Worm (Caenorhabditis elegans) whole organism, late embryonic: Measurements from ENCODE around the gene C49H3.12.

Source experiments
- C08G9.2 ChIP-seq: sonication (generic microtip); optimal IDR thresholded peaks from 2 replicates; lab custom pipeline; 2016; ENCODE audit warnings: mild to moderate bottlenecking, missing genetic modification characterization, moderate library complexity, missing compliant biosample characterization
- F13H6.1 ChIP-seq: sonication (generic microtip); optimal IDR thresholded peaks from 2 replicates; lab custom pipeline; 2016; ENCODE audit warnings: missing genetic modification characterization, missing compliant biosample characterization
- K09A11.1 ChIP-seq: sonication (generic microtip); optimal IDR thresholded peaks from 2 replicates; lab custom pipeline; 2017; ENCODE audit warnings: antibody characterized with exemption, mild to moderate bottlenecking, missing genetic modification characterization, missing compliant biosample characterization; ENCODE audit not compliant: insufficient read depth
- T23F11.4 ChIP-seq: fragments of 200-800 bp; sonication (Bioruptor generic); optimal IDR thresholded peaks from 2 replicates; lab custom pipeline; 2018; ENCODE audit warnings: mild to moderate bottlenecking, missing genetic modification characterization, missing compliant biosample characterization
- Y22D7AL.16 ChIP-seq: sonication (generic microtip); optimal IDR thresholded peaks from 2 replicates; lab custom pipeline; 2016; ENCODE audit warnings: missing genetic modification characterization, missing compliant biosample characterization
- ahr-1 ChIP-seq: sonication (generic microtip); optimal IDR thresholded peaks from 2 replicates; lab custom pipeline; 2016; ENCODE audit warnings: missing genetic modification characterization, missing compliant biosample characterization
- ama-1 ChIP-seq: fragments of 150-350 bp; optimal IDR thresholded peaks from 2 replicates; lab custom pipeline; 2014
- ceh-14 ChIP-seq: sonication (generic microtip); optimal IDR thresholded peaks from 2 replicates; lab custom pipeline; 2016; ENCODE audit warnings: missing genotype, missing genetic modification characterization, missing compliant biosample characterization
- ceh-18 ChIP-seq: sonication (generic microtip); optimal IDR thresholded peaks from 2 replicates; lab custom pipeline; 2016; ENCODE audit warnings: missing genetic modification characterization, missing compliant biosample characterization
- ceh-30 ChIP-seq: fragments of 150-350 bp; optimal IDR thresholded peaks from 2 replicates; lab custom pipeline; 2014; ENCODE audit warnings: missing biosample characterization, missing genetic modification characterization
- ceh-31 ChIP-seq: sonication (generic microtip); optimal IDR thresholded peaks from 2 replicates; lab custom pipeline; 2016; ENCODE audit warnings: missing genetic modification characterization, missing compliant biosample characterization
- ceh-34 ChIP-seq: sonication (generic microtip); optimal IDR thresholded peaks from 2 replicates; lab custom pipeline; 2016; ENCODE audit warnings: mild to moderate bottlenecking, missing genetic modification characterization, missing compliant biosample characterization
- ceh-45 ChIP-seq: fragments of 200-800 bp; sonication (Bioruptor generic); IDR thresholded peaks from 2 replicates; pipeline ENCODE4 v1.3.6; 2022; ENCODE audit warnings: missing genetic modification reagents, missing genetic modification characterization, missing compliant biosample characterization
- ceh-6 ChIP-seq: fragments of 200-800 bp; sonication (Bioruptor generic); optimal IDR thresholded peaks from 2 replicates; lab custom pipeline; 2018; ENCODE audit warnings: mild to moderate bottlenecking, missing genetic modification characterization, missing compliant biosample characterization
- dmd-4 ChIP-seq: sonication (generic microtip); optimal IDR thresholded peaks from 2 replicates; lab custom pipeline; 2016; ENCODE audit warnings: borderline replicate concordance, missing genetic modification characterization, missing compliant biosample characterization
- dve-1 ChIP-seq: sonication (generic microtip); optimal IDR thresholded peaks from 2 replicates; lab custom pipeline; 2017; ENCODE audit warnings: antibody characterized with exemption, mild to moderate bottlenecking, missing genetic modification characterization, missing compliant biosample characterization
- elt-2 ChIP-seq: sonication (generic microtip); optimal IDR thresholded peaks from 2 replicates; lab custom pipeline; 2016; ENCODE audit warnings: missing genetic modification reagents, missing genetic modification characterization, missing compliant biosample characterization
- ets-4 ChIP-seq: sonication (generic microtip); optimal IDR thresholded peaks from 2 replicates; lab custom pipeline; 2016; ENCODE audit warnings: missing genetic modification characterization, missing compliant biosample characterization
- fkh-10 ChIP-seq: fragments of 150-350 bp; optimal IDR thresholded peaks from 2 replicates; lab custom pipeline; 2014; ENCODE audit warnings: missing biosample characterization, missing genetic modification reagents, missing genetic modification characterization
- gmeb-2 ChIP-seq: sonication (generic microtip); optimal IDR thresholded peaks from 2 replicates; lab custom pipeline; 2016; ENCODE audit warnings: missing genetic modification characterization, inconsistent platforms, missing compliant biosample characterization
- hlh-30 ChIP-seq: sonication (generic microtip); optimal IDR thresholded peaks from 2 replicates; lab custom pipeline; 2017; ENCODE audit warnings: antibody characterized with exemption, missing genetic modification characterization, missing compliant biosample characterization; ENCODE audit not compliant: insufficient read depth
- hlh-6 ChIP-seq: sonication (generic microtip); optimal IDR thresholded peaks from 2 replicates; lab custom pipeline; 2016; ENCODE audit warnings: missing genotype, missing genetic modification characterization, missing compliant biosample characterization
- madf-2 ChIP-seq: sonication (generic microtip); optimal IDR thresholded peaks from 2 replicates; lab custom pipeline; 2017; ENCODE audit warnings: missing genetic modification characterization, missing compliant biosample characterization
- nfya-1 ChIP-seq: sonication (generic microtip); optimal IDR thresholded peaks from 2 replicates; lab custom pipeline; 2017; ENCODE audit warnings: missing genetic modification characterization, mild to moderate bottlenecking, missing compliant biosample characterization, antibody characterized with exemption, moderate library complexity
- nhr-11 ChIP-seq: fragments of 150-350 bp; optimal IDR thresholded peaks from 2 replicates; lab custom pipeline; 2014; ENCODE audit warnings: missing biosample characterization, missing genetic modification characterization
- pat-9 ChIP-seq: fragments of 200-800 bp; sonication (Bioruptor generic); optimal IDR thresholded peaks from 2 replicates; lab custom pipeline; 2018; ENCODE audit warnings: mild to moderate bottlenecking, missing genetic modification characterization, moderate library complexity, missing compliant biosample characterization
- pha-2 ChIP-seq: sonication (generic microtip); optimal IDR thresholded peaks from 2 replicates; lab custom pipeline; 2017; ENCODE audit warnings: mild to moderate bottlenecking, missing genetic modification characterization, missing compliant biosample characterization
- pha-4 ChIP-seq: fragments of 150-350 bp; optimal IDR thresholded peaks from 2 replicates; lab custom pipeline; 2018; ENCODE audit warnings: missing biosample characterization, missing genetic modification reagents, missing genetic modification characterization
- pqm-1 ChIP-seq: sonication (generic microtip); optimal IDR thresholded peaks from 2 replicates; lab custom pipeline; 2016; ENCODE audit warnings: missing genetic modification characterization, missing compliant biosample characterization
- ref-2 ChIP-seq: sonication (generic microtip); optimal IDR thresholded peaks from 2 replicates; lab custom pipeline; 2016; ENCODE audit warnings: missing genetic modification characterization, missing compliant biosample characterization
- sox-2 ChIP-seq: fragments of 200-800 bp; sonication (Bioruptor generic); IDR thresholded peaks from 2 replicates; pipeline ENCODE4 v1.3.6; 2022; ENCODE audit warnings: missing genetic modification reagents, missing genetic modification characterization, missing compliant biosample characterization
- syd-9 ChIP-seq: sonication (generic microtip); optimal IDR thresholded peaks from 2 replicates; lab custom pipeline; 2016; ENCODE audit warnings: mild to moderate bottlenecking, missing genetic modification characterization, moderate library complexity, missing compliant biosample characterization
- tbx-2 ChIP-seq: sonication (generic microtip); optimal IDR thresholded peaks from 2 replicates; lab custom pipeline; 2016; ENCODE audit warnings: missing genetic modification characterization, missing compliant biosample characterization
- zip-5 ChIP-seq: sonication (generic microtip); optimal IDR thresholded peaks from 2 replicates; lab custom pipeline; 2016; ENCODE audit warnings: missing genetic modification characterization, missing compliant biosample characterization
- ztf-16 ChIP-seq: sonication (generic microtip); optimal IDR thresholded peaks from 2 replicates; lab custom pipeline; 2017; ENCODE audit warnings: missing genetic modification characterization, missing compliant biosample characterization

C49H3.12 gene

ce11 chrIV:7958092-7958491 lies 31.0 kb upstream of the C49H3.12 start:
- TF ChIP-seq hlh-30 (no peak), ceh-18 (tag; lab: Kevin White, UChicago) (no peak)
- TF ChIP-seq, all 69 proteins: peak for 0

- TF ChIP-seq ztf-16 (tag; lab: Kevin White, UChicago): no peak
- no peak for TF ChIP-seq ets-4 (tag; lab: Kevin White, UChicago)
- TF ChIP-seq T23F11.4 (GFP tag; lab: Kevin White, UChicago): no peak
- TF ChIP-seq ama-1 (lab: Kevin White, UChicago): no peak
- TF ChIP-seq fkh-10 (GFP tag; lab: Kevin White, UChicago): no peak
- TF ChIP-seq, all 69 proteins: peak for 0
Observed at ce11 chrIV:7957504-7957903, 30.4 kb upstream of the C49H3.12 start, which contains the start of gene frpr-10. Gene frpr-10, plus strand, starts transcription at chrIV:7957804.

- no peak for TF ChIP-seq dve-1
- no peak for TF ChIP-seq zip-5 (tag; lab: Kevin White, UChicago)
- TF ChIP-seq ceh-6 (GFP tag; lab: Kevin White, UChicago): no peak
- no peak for TF ChIP-seq ref-2 (tag; lab: Kevin White, UChicago)
- TF ChIP-seq sox-2 (GFP tag; lab: Robert Waterston, UW): no peak
- no peak for TF ChIP-seq fkh-10 (GFP tag; lab: Kevin White, UChicago)
- no peak for TF ChIP-seq madf-2 (tag; lab: Kevin White, UChicago)
- no peak for TF ChIP-seq gmeb-2
- no peak for TF ChIP-seq tbx-2 (tag; lab: Kevin White, UChicago)
- TF ChIP-seq pha-4 (tag; lab: Kevin White, UChicago): no peak
- TF ChIP-seq ceh-30 (tag; lab: Kevin White, UChicago): no peak
- no peak for TF ChIP-seq ztf-16 (tag; lab: Kevin White, UChicago)
- TF ChIP-seq Y22D7AL.16: no peak
Observed at ce11 chrIV:7956643-7957317, 29.7 kb upstream of the C49H3.12 start, which contains the start of gene csr-1. Gene csr-1, plus strand, starts transcription at chrIV:7957267.

- TF ChIP-seq nhr-11 (tag; lab: Kevin White, UChicago) (no peak), ceh-34 (tag; lab: Kevin White, UChicago) (no peak), pqm-1 (tag; lab: Kevin White, UChicago) (no peak), ama-1 (lab: Kevin White, UChicago) (no peak), ceh-14 (tag; lab: Kevin White, UChicago) (no peak), ahr-1 (tag; lab: Kevin White, UChicago) (no peak), syd-9 (tag; lab: Kevin White, UChicago) (no peak), nfya-1 (tag; lab: Kevin White, UChicago) (no peak), pat-9 (tag; lab: Kevin White, UChicago) (no peak), K09A11.1 (no peak), ets-4 (tag; lab: Kevin White, UChicago) (no peak), hlh-6 (tag; lab: Kevin White, UChicago) (no peak), pha-2 (tag; lab: Kevin White, UChicago) (no peak)
Observed at ce11 chrIV:7955849-7956248, 28.7 kb upstream of the C49H3.12 start, which contains the start of gene ceh-19. Gene ceh-19, minus strand, starts transcription at chrIV:7955949.

ce11 chrIV:7954006-7954405 lies 26.9 kb upstream of the C49H3.12 start:
- TF ChIP-seq nfya-1 (tag; lab: Kevin White, UChicago): no peak
- TF ChIP-seq, all 69 proteins: peak for 0

DNA sequence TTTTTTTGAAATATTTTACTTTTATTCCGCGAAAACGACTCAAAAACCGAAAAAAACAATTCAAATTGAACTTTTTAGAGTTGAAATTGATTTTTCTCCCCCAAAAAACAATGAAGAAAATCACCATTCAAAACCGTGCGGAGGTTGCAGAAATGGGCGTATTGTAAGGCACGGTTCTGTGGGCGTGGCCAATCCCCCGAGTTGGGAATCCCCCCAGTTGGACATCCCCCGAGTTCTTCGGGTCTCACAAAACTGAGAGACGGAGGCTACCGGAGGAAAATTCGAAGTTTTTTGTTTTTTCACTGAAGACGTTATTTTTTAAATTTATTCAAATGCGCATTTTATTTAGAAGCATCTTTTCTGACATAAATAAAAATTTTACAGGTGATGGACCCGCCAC lies 21.2 kb upstream of the C49H3.12 start, which contains the start of gene mcm-3AP:
Gene mcm-3AP (plus strand): TSS at position 383 of the 400 bp plus-strand sequence.
- peak; percentile 11 for TF ChIP-seq zip-5 (tag; lab: Kevin White, UChicago)
- TF ChIP-seq dmd-4 (tag; lab: Kevin White, UChicago): peak; percentile 6
- TF ChIP-seq elt-2 (tag; lab: Kevin White, UChicago): peak; percentile 5
- peak; percentile 43; the same call in 1 of the 2 replicates for TF ChIP-seq ceh-45 (GFP tag; lab: Robert Waterston, UW)
- peak; percentile 59 for TF ChIP-seq tbx-2 (tag; lab: Kevin White, UChicago)
- peak; percentile 9 for TF ChIP-seq F13H6.1 (tag; lab: Kevin White, UChicago)
- TF ChIP-seq ceh-18 (tag; lab: Kevin White, UChicago): peak; percentile 8
- peak; percentile 72 for TF ChIP-seq ceh-31 (tag; lab: Kevin White, UChicago)
- TF ChIP-seq nfya-1 (tag; lab: Kevin White, UChicago): peak; percentile 11
- TF ChIP-seq C08G9.2: peak; percentile 53
- TF ChIP-seq, all 69 proteins: peak for 10; not testable (repeated sequence) for 59
